Worm (Caenorhabditis elegans): ENCODE measurements around the gene T12G3.6.
A peak's percentile ranks its signal among the peaks of the same experiment; 100 is the strongest.

Gene T12G3.6

ce11 chrIV:12034776-12035175, 3.7 kb upstream of the T12G3.6 start:
- TF ChIP-seq unc-86 (tag; optimal IDR thresholded peaks at IDR 0.05) (no peak), ceh-24 (tag; optimal IDR thresholded peaks at IDR 0.05) (no peak), nfya-1 (tag; optimal IDR thresholded peaks at IDR 0.05) (no peak)

- TF ChIP-seq ceh-19 (GFP tag; optimal IDR thresholded peaks at IDR 0.05) (no peak), ceh-2 (tag; optimal IDR thresholded peaks at IDR 0.05) (no peak), unc-3 (GFP tag; conservative IDR thresholded peaks at IDR 0.05) (no peak), unc-3 (tag; optimal IDR thresholded peaks at IDR 0.05) (no peak), K02D7.2 (tag; optimal IDR thresholded peaks at IDR 0.05) (no peak), hlh-13 (GFP tag; optimal IDR thresholded peaks at IDR 0.05) (no peak), pag-3 (tag; optimal IDR thresholded peaks at IDR 0.05; ENCODE audit: borderline replicate concordance) (no peak), ttx-3 (tag; optimal IDR thresholded peaks at IDR 0.05) (no peak), K09A11.1 (tag; optimal IDR thresholded peaks at IDR 0.05; ENCODE audit: insufficient read depth) (no peak), ceh-18 (tag; optimal IDR thresholded peaks at IDR 0.05) (no peak), dve-1 (tag; optimal IDR thresholded peaks at IDR 0.05) (no peak), elt-4 (tag; optimal IDR thresholded peaks at IDR 0.05) (no peak), ets-4 (tag; optimal IDR thresholded peaks at IDR 0.05) (no peak), unc-86 (tag; optimal IDR thresholded peaks at IDR 0.05) (no peak), che-1 (tag; optimal IDR thresholded peaks at IDR 0.05) (no peak), ref-2 (tag; optimal IDR thresholded peaks at IDR 0.05) (no peak), hlh-6 (tag; optimal IDR thresholded peaks at IDR 0.05) (no peak), madf-2 (tag; optimal IDR thresholded peaks at IDR 0.05) (no peak), unc-55 (GFP tag; optimal IDR thresholded peaks at IDR 0.05) (no peak), ceh-22 (tag; optimal IDR thresholded peaks at IDR 0.05) (no peak)
These were observed 2.9 kb upstream of the T12G3.6 start, which contains the start of gene sqst-1 for ce11 chrIV:12033985-12034384. Gene sqst-1 (plus strand): TSS chrIV:12034282.

- TF ChIP-seq ceh-31 (tag; optimal IDR thresholded peaks at IDR 0.05), result peak; percentile 75
- TF ChIP-seq sdc-2 (tag; optimal IDR thresholded peaks at IDR 0.05), result peak; percentile 14
- no peak for TF ChIP-seq ttx-3 (tag; optimal IDR thresholded peaks at IDR 0.05)
- peak; percentile 63 for TF ChIP-seq dve-1 (tag; optimal IDR thresholded peaks at IDR 0.05)
- no peak for TF ChIP-seq tbx-7 (tag; optimal IDR thresholded peaks at IDR 0.05)
- TF ChIP-seq sox-4 (tag; optimal IDR thresholded peaks at IDR 0.05), result no peak
- TF ChIP-seq hlh-13 (GFP tag; optimal IDR thresholded peaks at IDR 0.05), result no peak
- TF ChIP-seq madf-2 (tag; optimal IDR thresholded peaks at IDR 0.05), result peak; percentile 45
- TF ChIP-seq ceh-48 (tag; optimal IDR thresholded peaks at IDR 0.05), result peak; percentile 79
- TF ChIP-seq nhr-232 (tag; optimal IDR thresholded peaks at IDR 0.05), result no peak
- peak; percentile 74 for TF ChIP-seq elt-2 (tag; optimal IDR thresholded peaks at IDR 0.05)
- peak; percentile 81 for TF ChIP-seq ceh-22 (tag; optimal IDR thresholded peaks at IDR 0.05)
- no peak for TF ChIP-seq unc-3 (GFP tag; conservative IDR thresholded peaks at IDR 0.05)
- TF ChIP-seq unc-3 (tag; optimal IDR thresholded peaks at IDR 0.05), result no peak
- peak; percentile 64 for TF ChIP-seq ceh-2 (tag; optimal IDR thresholded peaks at IDR 0.05)
- TF ChIP-seq unc-42 (tag; optimal IDR thresholded peaks at IDR 0.05), result peak; percentile 20
- peak; percentile 35 for TF ChIP-seq pros-1 (tag; optimal IDR thresholded peaks at IDR 0.05)
- peak; percentile 3 for TF ChIP-seq F13H6.1 (tag; optimal IDR thresholded peaks at IDR 0.05)
- peak; percentile 64 for TF ChIP-seq tbx-2 (tag; optimal IDR thresholded peaks at IDR 0.05)
- no peak for TF ChIP-seq T23F11.4 (GFP tag; optimal IDR thresholded peaks at IDR 0.05)
- TF ChIP-seq ref-2 (tag; optimal IDR thresholded peaks at IDR 0.05), result peak; percentile 86
- TF ChIP-seq ceh-34 (tag; optimal IDR thresholded peaks at IDR 0.05), result peak; percentile 59
- TF ChIP-seq rnt-1 (tag; optimal IDR thresholded peaks at IDR 0.05), result peak; percentile 48
- TF ChIP-seq ceh-24 (tag; optimal IDR thresholded peaks at IDR 0.05), result no peak
- peak; percentile 73 for TF ChIP-seq unc-55 (GFP tag; optimal IDR thresholded peaks at IDR 0.05)
- no peak for TF ChIP-seq che-1 (tag; optimal IDR thresholded peaks at IDR 0.05)
- peak; percentile 98 for TF ChIP-seq hlh-30 (tag; optimal IDR thresholded peaks at IDR 0.05; ENCODE audit: insufficient read depth)
- TF ChIP-seq npax-4 (tag; optimal IDR thresholded peaks at IDR 0.05), result no peak
- TF ChIP-seq nfya-1 (tag; optimal IDR thresholded peaks at IDR 0.05), result peak; percentile 84
- TF ChIP-seq Y22D7AL.16 (tag; optimal IDR thresholded peaks at IDR 0.05), result no peak
- TF ChIP-seq pax-1 (tag; optimal IDR thresholded peaks at IDR 0.05), result peak; percentile 26
- TF ChIP-seq ceh-18 (tag; optimal IDR thresholded peaks at IDR 0.05), result peak; percentile 52
- peak; percentile 70 for TF ChIP-seq ama-1 (optimal IDR thresholded peaks at IDR 0.05)
These were observed 1.3 kb upstream of the T12G3.6 start for ce11 chrIV:12032383-12032782.

All from whole organism, late embryonic.